Fruit fly (Drosophila melanogaster) whole organism, embryonic: ENCODE results near the gene CG14195.

Experiments
- Atf3 ChIP-seq: fragments of 200-800 bp; sonication (Bioruptor generic); optimal IDR thresholded peaks from 3 replicates; lab custom pipeline; 2016; ENCODE audit warnings: missing biosample characterization, missing genetic modification characterization
- Bdp1 ChIP-seq: fragments of 200-800 bp; sonication (Bioruptor generic); optimal IDR thresholded peaks from 3 replicates; lab custom pipeline; 2016; ENCODE audit warnings: missing biosample characterization, missing genetic modification characterization
- CG12236 ChIP-seq: fragments of 200-800 bp; sonication (Bioruptor generic); optimal IDR thresholded peaks from 2 replicates; lab custom pipeline; 2016; ENCODE audit warnings: missing biosample characterization, missing genetic modification characterization
- CG12942 ChIP-seq: fragments of 200-800 bp; sonication (Bioruptor generic); optimal IDR thresholded peaks from 3 replicates; lab custom pipeline; 2016; ENCODE audit warnings: missing biosample characterization, missing genetic modification characterization
- CG16813 ChIP-seq: fragments of 200-800 bp; sonication (Bioruptor generic); IDR thresholded peaks from 3 replicates; pipeline ENCODE4 v1.3.6; 2022; ENCODE audit warnings: missing biosample characterization, missing genetic modification characterization; ENCODE audit not compliant: partially characterized antibody
- CG17359 ChIP-seq: fragments of 200-800 bp; sonication (Bioruptor generic); optimal IDR thresholded peaks from 3 replicates; lab custom pipeline; 2018; ENCODE audit warnings: missing biosample characterization, mild to moderate bottlenecking, missing genetic modification characterization, moderate library complexity
- CG30020 ChIP-seq: fragments of 200-800 bp; optimal IDR thresholded peaks from 2 replicates; lab custom pipeline; 2019; ENCODE audit warnings: missing biosample characterization, mild to moderate bottlenecking, missing genetic modification characterization, moderate library complexity
- CG30403 ChIP-seq: fragments of 200-800 bp; sonication (Bioruptor generic); optimal IDR thresholded peaks from 3 replicates; lab custom pipeline; 2016; ENCODE audit warnings: missing biosample characterization, missing genetic modification characterization
- CG33213 ChIP-seq: fragments of 200-800 bp; sonication (Bioruptor generic); optimal IDR thresholded peaks from 3 replicates; lab custom pipeline; 2016; ENCODE audit warnings: missing biosample characterization, missing genetic modification characterization
- CG33557 ChIP-seq: fragments of 200-800 bp; sonication (Bioruptor generic); optimal IDR thresholded peaks from 2 replicates; lab custom pipeline; 2019; ENCODE audit warnings: missing biosample characterization, mild to moderate bottlenecking, missing genetic modification characterization, moderate library complexity
- CG3838 ChIP-seq: fragments of 200-800 bp; sonication (Bioruptor generic); optimal IDR thresholded peaks from 3 replicates; lab custom pipeline; 2016; ENCODE audit warnings: missing biosample characterization, missing genetic modification characterization
- CG43689 ChIP-seq: fragments of 200-800 bp; sonication (Bioruptor generic); IDR thresholded peaks from 2 replicates; pipeline ENCODE4 v1.3.6; 2022; ENCODE audit warnings: missing biosample characterization, missing genetic modification characterization
- CG5180 ChIP-seq: fragments of 200-800 bp; sonication (Bioruptor generic); optimal IDR thresholded peaks from 3 replicates; lab custom pipeline; 2017; ENCODE audit warnings: missing biosample characterization, missing genetic modification characterization, mild to moderate bottlenecking, moderate library complexity, missing genetic modification reagents
- CG6791 ChIP-seq: fragments of 200-800 bp; sonication (Bioruptor generic); IDR thresholded peaks from 3 replicates; pipeline ENCODE4 v1.3.6; 2022; ENCODE audit warnings: missing biosample characterization, missing genetic modification characterization; ENCODE audit not compliant: partially characterized antibody
- CG9609 ChIP-seq: fragments of 200-800 bp; sonication (Bioruptor generic); optimal IDR thresholded peaks from 3 replicates; lab custom pipeline; 2016; ENCODE audit warnings: missing biosample characterization, missing genetic modification characterization
- CkIIα-i1 ChIP-seq: fragments of 200-800 bp; sonication (Bioruptor generic); IDR thresholded peaks from 2 replicates; pipeline ENCODE4 v1.3.6; 2022; ENCODE audit warnings: missing biosample characterization, missing genetic modification characterization
- Drgx ChIP-seq: fragments of 200-800 bp; sonication (Bioruptor generic); IDR thresholded peaks from 2 replicates; pipeline ENCODE4 v1.3.6; 2022; ENCODE audit warnings: missing biosample characterization, missing genetic modification characterization
- Fer3 ChIP-seq: fragments of 200-800 bp; sonication (Bioruptor generic); optimal IDR thresholded peaks from 2 replicates; lab custom pipeline; 2018; ENCODE audit warnings: missing biosample characterization, mild to moderate bottlenecking, missing genetic modification characterization, moderate library complexity
- HHEX ChIP-seq: fragments of 200-800 bp; sonication (Bioruptor generic); optimal IDR thresholded peaks from 3 replicates; lab custom pipeline; 2017; ENCODE audit warnings: missing biosample characterization, mild to moderate bottlenecking, missing genetic modification characterization, missing genetic modification reagents
- HLHmδ ChIP-seq: fragments of 200-800 bp; sonication (Bioruptor generic); optimal IDR thresholded peaks from 2 replicates; lab custom pipeline; 2018; ENCODE audit warnings: missing biosample characterization, mild to moderate bottlenecking, missing genetic modification characterization, moderate library complexity
- Lhr ChIP-seq: fragments of 200-800 bp; sonication (Bioruptor generic); optimal IDR thresholded peaks from 3 replicates; lab custom pipeline; 2017; ENCODE audit warnings: mild to moderate bottlenecking, missing biosample characterization, missing genetic modification reagents, missing genetic modification characterization
- NfI ChIP-seq: fragments of 200-800 bp; sonication (Bioruptor generic); optimal IDR thresholded peaks from 3 replicates; lab custom pipeline; 2018; ENCODE audit warnings: missing biosample characterization, mild to moderate bottlenecking, missing genetic modification characterization, moderate library complexity
- PHDP ChIP-seq: fragments of 200-800 bp; sonication (Bioruptor generic); optimal IDR thresholded peaks from 3 replicates; lab custom pipeline; 2018; ENCODE audit warnings: missing biosample characterization, mild to moderate bottlenecking, missing genetic modification characterization, moderate library complexity
- Rfx ChIP-seq: fragments of 200-800 bp; sonication (Bioruptor generic); IDR thresholded peaks from 2 replicates; pipeline ENCODE4 v1.3.6; 2022; ENCODE audit warnings: missing biosample characterization, missing genetic modification characterization
- Six4 ChIP-seq: fragments of 200-800 bp; sonication (Bioruptor generic); optimal IDR thresholded peaks from 2 replicates; lab custom pipeline; 2016; ENCODE audit warnings: missing biosample characterization, missing genetic modification characterization
- Ssrp ChIP-seq: fragments of 200-800 bp; sonication (Bioruptor generic); optimal IDR thresholded peaks from 2 replicates; lab custom pipeline; 2018; ENCODE audit warnings: missing biosample characterization, mild to moderate bottlenecking, missing genetic modification characterization, moderate library complexity
- TFAM ChIP-seq: fragments of 200-800 bp; sonication (Bioruptor generic); optimal IDR thresholded peaks from 2 replicates; lab custom pipeline; 2017; ENCODE audit warnings: missing biosample characterization, missing genetic modification characterization, inconsistent platforms
- Tbp ChIP-seq: fragments of >200 bp; optimal IDR thresholded peaks from 2 replicates; lab custom pipeline; 2018; ENCODE audit warnings: missing biosample characterization, missing genetic modification characterization
- al ChIP-seq: fragments of 200-800 bp; sonication (Bioruptor generic); IDR thresholded peaks from 2 replicates; pipeline ENCODE4 v1.3.6; 2022; ENCODE audit warnings: missing biosample characterization, missing genetic modification characterization
- caup ChIP-seq: fragments of 200-800 bp; sonication (Bioruptor generic); optimal IDR thresholded peaks from 3 replicates; lab custom pipeline; 2017; ENCODE audit warnings: missing biosample characterization, mild to moderate bottlenecking, missing genetic modification characterization, moderate library complexity; ENCODE audit not compliant: severe bottlenecking
- chinmo ChIP-seq: fragments of 200-800 bp; sonication (Bioruptor generic); IDR thresholded peaks from 4 replicates; pipeline ENCODE4 v1.3.6; 2022; ENCODE audit warnings: missing biosample characterization, missing genetic modification characterization; ENCODE audit not compliant: partially characterized antibody
- cwo ChIP-seq: fragments of 200-800 bp; sonication (Bioruptor generic); optimal IDR thresholded peaks from 3 replicates; lab custom pipeline; 2017; ENCODE audit warnings: missing biosample characterization, missing genetic modification characterization, mild to moderate bottlenecking, moderate library complexity, missing genetic modification reagents
- dmrt11E ChIP-seq: fragments of 200-800 bp; sonication (Bioruptor generic); optimal IDR thresholded peaks from 3 replicates; lab custom pipeline; 2018; ENCODE audit warnings: missing biosample characterization, mild to moderate bottlenecking, missing genetic modification characterization, moderate library complexity
- dpn ChIP-seq, 2 experiments: fragments of 200-800 bp; sonication (Bioruptor generic); optimal IDR thresholded peaks; 3 replicates each; lab custom pipeline; 2016; ENCODE audit warnings: missing biosample characterization in 2 of 2, missing genetic modification characterization in 2 of 2
- eve ChIP-seq, 2 experiments: fragments of >200 bp; optimal IDR thresholded peaks; 2 replicates each; lab custom pipeline; 2017; ENCODE audit warnings: missing biosample characterization in 2 of 2, missing genetic modification characterization in 2 of 2
- gcm ChIP-seq: fragments of 200-800 bp; sonication (Bioruptor generic); optimal IDR thresholded peaks from 2 replicates; lab custom pipeline; 2019; ENCODE audit warnings: missing biosample characterization, mild to moderate bottlenecking, missing genetic modification characterization, moderate library complexity
- gem ChIP-seq: fragments of 200-800 bp; sonication (Bioruptor generic); optimal IDR thresholded peaks from 2 replicates; lab custom pipeline; 2019; ENCODE audit warnings: missing biosample characterization, mild to moderate bottlenecking, missing genetic modification characterization, moderate library complexity
- gro ChIP-seq: fragments of 200-800 bp; sonication (Bioruptor generic); optimal IDR thresholded peaks from 2 replicates; lab custom pipeline; 2016; ENCODE audit warnings: missing biosample characterization, missing genetic modification characterization
- gt ChIP-seq: fragments of 200-800 bp; sonication (Bioruptor generic); IDR thresholded peaks from 2 replicates; pipeline ENCODE4 v1.3.6; 2022; ENCODE audit warnings: missing biosample characterization, missing genetic modification characterization
- ham ChIP-seq: fragments of 200-800 bp; sonication (Bioruptor generic); IDR thresholded peaks from 2 replicates; pipeline ENCODE4 v1.3.6; 2022; ENCODE audit warnings: missing biosample characterization, missing genetic modification characterization
- kah ChIP-seq: fragments of 200-800 bp; sonication (Bioruptor generic); optimal IDR thresholded peaks from 2 replicates; lab custom pipeline; 2018; ENCODE audit warnings: missing biosample characterization, mild to moderate bottlenecking, missing genetic modification characterization
- lola ChIP-seq, 3 experiments: fragments of >200 bp in 2 of 3; fragments of 200-800 bp in 1 of 3; sonication (Bioruptor generic) in 1 of 3; optimal IDR thresholded peaks; 2 replicates each; lab custom pipeline; 2017 to 2019; ENCODE audit warnings: missing biosample characterization in 3 of 3, missing genetic modification characterization in 3 of 3, mild to moderate bottlenecking in 1 of 3, moderate library complexity in 1 of 3
- luna ChIP-seq: fragments of 200-800 bp; sonication (Bioruptor generic); optimal IDR thresholded peaks from 2 replicates; lab custom pipeline; 2016; ENCODE audit warnings: missing biosample characterization, missing genetic modification characterization
- repo ChIP-seq: fragments of 200-800 bp; sonication (Bioruptor generic); optimal IDR thresholded peaks from 2 replicates; lab custom pipeline; 2016; ENCODE audit warnings: missing biosample characterization, missing genetic modification characterization
- sd ChIP-seq: fragments of 200-800 bp; sonication (Bioruptor generic); optimal IDR thresholded peaks from 3 replicates; lab custom pipeline; 2018; ENCODE audit warnings: missing biosample characterization, mild to moderate bottlenecking, missing genetic modification characterization, moderate library complexity
- sr ChIP-seq: fragments of 200-800 bp; sonication (Bioruptor generic); IDR thresholded peaks from 3 replicates; pipeline ENCODE4 v1.3.6; 2022; ENCODE audit warnings: missing biosample characterization, missing genetic modification characterization
- trh ChIP-seq: fragments of 200-800 bp; sonication (Bioruptor generic); optimal IDR thresholded peaks from 2 replicates; lab custom pipeline; 2016; ENCODE audit warnings: missing biosample characterization, missing genetic modification characterization
- twi ChIP-seq: fragments of 200-800 bp; optimal IDR thresholded peaks from 2 replicates; lab custom pipeline; 2019; ENCODE audit warnings: missing biosample characterization, mild to moderate bottlenecking, missing genetic modification characterization, moderate library complexity
- yki ChIP-seq: fragments of >200 bp; optimal IDR thresholded peaks from 3 replicates; lab custom pipeline; 2018
- zen2 ChIP-seq: fragments of 200-800 bp; sonication (Bioruptor generic); IDR thresholded peaks from 3 replicates; pipeline ENCODE4 v1.3.6; 2022; ENCODE audit warnings: missing biosample characterization, missing genetic modification characterization; ENCODE audit not compliant: partially characterized antibody

Gene CG14195

DNA sequence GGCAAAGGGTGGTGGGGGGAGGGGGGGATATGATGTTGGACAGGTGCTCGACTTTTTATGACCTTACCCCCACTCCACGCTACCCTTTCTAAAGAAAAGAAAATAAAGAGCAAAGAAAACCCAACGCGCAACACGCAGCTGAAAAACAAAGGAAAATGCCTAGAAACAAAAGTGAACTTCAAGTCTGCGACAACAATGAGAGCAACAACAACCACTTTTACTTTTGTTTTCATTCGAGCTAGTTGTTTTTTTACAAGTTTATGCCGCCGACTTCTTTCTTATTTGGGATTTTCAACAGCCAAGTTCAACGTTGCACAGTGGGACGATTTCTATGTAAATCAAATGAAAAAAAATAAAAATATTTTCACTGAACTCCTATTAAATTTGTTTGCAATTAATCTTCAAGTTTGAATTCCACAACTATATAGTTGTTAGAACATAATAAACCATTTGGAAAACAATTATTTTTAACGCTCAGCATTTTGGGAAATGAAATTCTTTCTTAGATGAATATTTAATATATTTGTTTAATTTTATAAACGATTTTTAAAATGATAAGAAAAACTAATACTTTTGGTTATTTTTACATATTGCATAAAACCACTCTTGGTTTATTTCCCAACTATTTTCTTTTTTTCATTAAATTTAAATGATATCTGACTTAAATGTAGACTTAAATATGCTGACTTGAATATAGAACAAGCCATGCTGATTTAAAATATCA, 12.9 kb upstream of the CG14195 start (continued):
- no peak for TF ChIP-seq twi (tag; lab: Kevin White, UChicago)
- no peak for TF ChIP-seq CG12942 (GFP tag; lab: Kevin White, UChicago)
- TF ChIP-seq CkIIα-i1: no peak
- TF ChIP-seq CG33557 (GFP tag; lab: Kevin White, UChicago): no peak
- TF ChIP-seq dpn (GFP tag; optimal IDR thresholded peaks at IDR 0.05; lab: Kevin White, UChicago): peak in 1 of 2 experiments; percentile 22
- TF ChIP-seq CG12236 (GFP tag; lab: Kevin White, UChicago): no peak
- TF ChIP-seq CG5180 (GFP tag; lab: Kevin White, UChicago): no peak
- TF ChIP-seq gcm: peak; percentile 8
- no peak for TF ChIP-seq repo (GFP tag; lab: Kevin White, UChicago)
- no peak for TF ChIP-seq HLHmδ (GFP tag; lab: Kevin White, UChicago)
- TF ChIP-seq Drgx (GFP tag; lab: Robert Waterston, UW): no peak
- peak; percentile 53 for TF ChIP-seq CG30403 (GFP tag; lab: Kevin White, UChicago)
- TF ChIP-seq sd (tag; lab: Kevin White, UChicago): no peak
- no peak for TF ChIP-seq CG30020 (tag; lab: Kevin White, UChicago)
- no peak for TF ChIP-seq CG16813 (GFP tag; lab: Robert Waterston, UW)
- no peak for TF ChIP-seq Fer3 (tag; lab: Kevin White, UChicago)
- TF ChIP-seq gem (tag; lab: Kevin White, UChicago): peak; percentile 75
- TF ChIP-seq al (GFP tag; lab: Robert Waterston, UW): no peak
- TF ChIP-seq Six4: no peak
- no peak for TF ChIP-seq caup (GFP tag; lab: Kevin White, UChicago)
- no peak for TF ChIP-seq Rfx (GFP tag; lab: Robert Waterston, UW)
- TF ChIP-seq CG3838 (GFP tag; lab: Kevin White, UChicago): no peak
- no peak for TF ChIP-seq HHEX
- TF ChIP-seq PHDP (tag; lab: Kevin White, UChicago): peak; percentile 38
- TF ChIP-seq NfI: no peak
- peak; percentile 52 for TF ChIP-seq Ssrp (tag; lab: Kevin White, UChicago)
- no peak for TF ChIP-seq zen2 (GFP tag; lab: Robert Waterston, UW)
- TF ChIP-seq kah (GFP tag; lab: Kevin White, UChicago): no peak
- TF ChIP-seq Tbp (GFP tag; lab: Kevin White, UChicago): no peak
- no peak for TF ChIP-seq gro (GFP tag; lab: Kevin White, UChicago)
- TF ChIP-seq Lhr: no peak
- TF ChIP-seq dmrt11E (tag; lab: Kevin White, UChicago): peak; percentile 52
- no peak for TF ChIP-seq sr (GFP tag; lab: Robert Waterston, UW)
- no peak for TF ChIP-seq ham (GFP tag; lab: Robert Waterston, UW)
- TF ChIP-seq CG43689 (GFP tag; lab: Robert Waterston, UW): no peak
- TF ChIP-seq CG17359 (tag; lab: Kevin White, UChicago): peak; percentile 42
- no peak for TF ChIP-seq luna (GFP tag; lab: Kevin White, UChicago)
- TF ChIP-seq Bdp1 (GFP tag; lab: Kevin White, UChicago): no peak
- TF ChIP-seq trh: no peak
- TF ChIP-seq yki (lab: Kevin White, UChicago): no peak
- no peak for TF ChIP-seq Atf3 (GFP tag; lab: Kevin White, UChicago)
- no peak for TF ChIP-seq CG9609 (GFP tag; lab: Kevin White, UChicago)
- TF ChIP-seq TFAM (GFP tag; lab: Kevin White, UChicago): no peak
- no peak for TF ChIP-seq gt (GFP tag; lab: Robert Waterston, UW)
- TF ChIP-seq CG6791 (GFP tag; lab: Robert Waterston, UW): no peak
- peak; percentile 28 for TF ChIP-seq cwo (GFP tag; lab: Kevin White, UChicago)
- TF ChIP-seq chinmo: no peak
- no peak for TF ChIP-seq CG33213 (GFP tag; lab: Kevin White, UChicago)
- peak in 1 of 3 experiments; percentile 61 for TF ChIP-seq lola (GFP tag; optimal IDR thresholded peaks at IDR 0.05; lab: Kevin White, UChicago)
- TF ChIP-seq eve (GFP tag; optimal IDR thresholded peaks at IDR 0.05; lab: Kevin White, UChicago): no peak
